Worm (Caenorhabditis elegans): ENCODE data around the gene F15G9.1.

ce11 chrX:9673228-9673627 is 33.0 kb upstream of the F15G9.1 start:
- TF ChIP-seq pha-4 (tag; optimal IDR thresholded peaks at IDR 0.05), result peak; percentile 57
- TF ChIP-seq ceh-16 (tag; optimal IDR thresholded peaks at IDR 0.05), result no peak
- no peak for TF ChIP-seq R02D3.7 (tag; optimal IDR thresholded peaks at IDR 0.05)
- no peak for TF ChIP-seq sea-2 (GFP tag; optimal IDR thresholded peaks at IDR 0.05)
- TF ChIP-seq lsy-12 (tag; optimal IDR thresholded peaks at IDR 0.05), result no peak
- no peak for TF ChIP-seq nhr-11 (tag; optimal IDR thresholded peaks at IDR 0.05)
- TF ChIP-seq daf-12 (tag; optimal IDR thresholded peaks at IDR 0.05), result no peak
- no peak for TF ChIP-seq ama-1 (optimal IDR thresholded peaks at IDR 0.05)
- no peak for TF ChIP-seq lin-39 (tag; optimal IDR thresholded peaks at IDR 0.05)
- no peak for TF ChIP-seq skn-1 (tag; optimal IDR thresholded peaks at IDR 0.05)
- no peak for TF ChIP-seq nhr-12 (tag; optimal IDR thresholded peaks at IDR 0.05)
- no peak for TF ChIP-seq nhr-28 (tag; optimal IDR thresholded peaks at IDR 0.05)
